Worm (Caenorhabditis elegans) whole organism, late embryonic: ENCODE measurements around the gene srr-7.
A peak's percentile ranks its signal among the peaks of the same experiment; 100 is the strongest.

Experiments
- C08G9.2 ChIP-seq: sonication (generic microtip); optimal IDR thresholded peaks from 2 replicates; lab custom pipeline; 2016; ENCODE audit warnings: mild to moderate bottlenecking, missing genetic modification characterization, moderate library complexity, missing compliant biosample characterization
- C38D4.7 ChIP-seq: fragments of 200-800 bp; sonication (Bioruptor generic); optimal IDR thresholded peaks from 2 replicates; lab custom pipeline; 2018; ENCODE audit warnings: mild to moderate bottlenecking, missing genetic modification characterization, moderate library complexity, missing compliant biosample characterization
- F13H6.1 ChIP-seq: sonication (generic microtip); optimal IDR thresholded peaks from 2 replicates; lab custom pipeline; 2016; ENCODE audit warnings: missing genetic modification characterization, missing compliant biosample characterization
- K09A11.1 ChIP-seq: sonication (generic microtip); optimal IDR thresholded peaks from 2 replicates; lab custom pipeline; 2017; ENCODE audit warnings: antibody characterized with exemption, mild to moderate bottlenecking, missing genetic modification characterization, missing compliant biosample characterization; ENCODE audit not compliant: insufficient read depth
- Y22D7AL.16 ChIP-seq: sonication (generic microtip); optimal IDR thresholded peaks from 2 replicates; lab custom pipeline; 2016; ENCODE audit warnings: missing genetic modification characterization, missing compliant biosample characterization
- ceh-18 ChIP-seq: sonication (generic microtip); optimal IDR thresholded peaks from 2 replicates; lab custom pipeline; 2016; ENCODE audit warnings: missing genetic modification characterization, missing compliant biosample characterization
- ceh-19 ChIP-seq: fragments of 200-800 bp; sonication (Bioruptor generic); optimal IDR thresholded peaks from 2 replicates; lab custom pipeline; 2018; ENCODE audit warnings: mild to moderate bottlenecking, missing genetic modification characterization, missing compliant biosample characterization
- ceh-22 ChIP-seq: sonication (generic microtip); optimal IDR thresholded peaks from 2 replicates; lab custom pipeline; 2017; ENCODE audit warnings: missing biosample characterization, missing genetic modification characterization
- ceh-31 ChIP-seq: sonication (generic microtip); optimal IDR thresholded peaks from 2 replicates; lab custom pipeline; 2016; ENCODE audit warnings: missing genetic modification characterization, missing compliant biosample characterization
- che-1 ChIP-seq: sonication (generic microtip); optimal IDR thresholded peaks from 2 replicates; lab custom pipeline; 2016; ENCODE audit warnings: mild to moderate bottlenecking, missing genetic modification characterization, missing compliant biosample characterization
- dmd-4 ChIP-seq: sonication (generic microtip); optimal IDR thresholded peaks from 2 replicates; lab custom pipeline; 2016; ENCODE audit warnings: borderline replicate concordance, missing genetic modification characterization, missing compliant biosample characterization
- dve-1 ChIP-seq: sonication (generic microtip); optimal IDR thresholded peaks from 2 replicates; lab custom pipeline; 2017; ENCODE audit warnings: antibody characterized with exemption, mild to moderate bottlenecking, missing genetic modification characterization, missing compliant biosample characterization
- elt-4 ChIP-seq: sonication (generic microtip); optimal IDR thresholded peaks from 2 replicates; lab custom pipeline; 2016; ENCODE audit warnings: missing genetic modification characterization, missing compliant biosample characterization
- fax-1 ChIP-seq: sonication (generic microtip); optimal IDR thresholded peaks from 2 replicates; lab custom pipeline; 2016; ENCODE audit warnings: missing genotype, missing genetic modification characterization, missing compliant biosample characterization
- fkh-10 ChIP-seq: fragments of 150-350 bp; optimal IDR thresholded peaks from 2 replicates; lab custom pipeline; 2014; ENCODE audit warnings: missing biosample characterization, missing genetic modification reagents, missing genetic modification characterization
- gmeb-2 ChIP-seq: sonication (generic microtip); optimal IDR thresholded peaks from 2 replicates; lab custom pipeline; 2016; ENCODE audit warnings: missing genetic modification characterization, inconsistent platforms, missing compliant biosample characterization
- hlh-8 ChIP-seq: sonication (generic microtip); optimal IDR thresholded peaks from 2 replicates; lab custom pipeline; 2016; ENCODE audit warnings: missing genotype, missing genetic modification characterization, missing compliant biosample characterization
- lim-6 ChIP-seq: sonication (generic microtip); optimal IDR thresholded peaks from 2 replicates; lab custom pipeline; 2016; ENCODE audit warnings: missing genetic modification characterization, missing compliant biosample characterization
- lin-11 ChIP-seq: fragments of 200-800 bp; sonication (Bioruptor generic); optimal IDR thresholded peaks from 2 replicates; lab custom pipeline; 2018; ENCODE audit warnings: mild to moderate bottlenecking, missing genetic modification characterization, missing compliant biosample characterization
- madf-2 ChIP-seq: sonication (generic microtip); optimal IDR thresholded peaks from 2 replicates; lab custom pipeline; 2017; ENCODE audit warnings: missing genetic modification characterization, missing compliant biosample characterization
- nfya-1 ChIP-seq: sonication (generic microtip); optimal IDR thresholded peaks from 2 replicates; lab custom pipeline; 2017; ENCODE audit warnings: missing genetic modification characterization, mild to moderate bottlenecking, missing compliant biosample characterization, antibody characterized with exemption, moderate library complexity
- nhr-11 ChIP-seq: fragments of 150-350 bp; optimal IDR thresholded peaks from 2 replicates; lab custom pipeline; 2014; ENCODE audit warnings: missing biosample characterization, missing genetic modification characterization
- nhr-232 ChIP-seq: sonication (generic microtip); optimal IDR thresholded peaks from 2 replicates; lab custom pipeline; 2016; ENCODE audit warnings: missing genetic modification characterization, missing compliant biosample characterization
- pax-1 ChIP-seq: fragments of 150-350 bp; optimal IDR thresholded peaks from 2 replicates; lab custom pipeline; 2014; ENCODE audit warnings: missing biosample characterization, missing genetic modification characterization
- pha-4 ChIP-seq: fragments of 150-350 bp; optimal IDR thresholded peaks from 2 replicates; lab custom pipeline; 2018; ENCODE audit warnings: missing biosample characterization, missing genetic modification reagents, missing genetic modification characterization
- pros-1 ChIP-seq: fragments of 150-350 bp; optimal IDR thresholded peaks from 2 replicates; lab custom pipeline; 2014; ENCODE audit warnings: missing biosample characterization, missing genetic modification reagents, missing genetic modification characterization
- rnt-1 ChIP-seq: sonication (generic microtip); optimal IDR thresholded peaks from 2 replicates; lab custom pipeline; 2016; ENCODE audit warnings: missing genetic modification characterization, missing compliant biosample characterization
- sdc-2 ChIP-seq: sonication (generic microtip); optimal IDR thresholded peaks from 2 replicates; lab custom pipeline; 2016; ENCODE audit warnings: missing genotype, missing genetic modification characterization, missing compliant biosample characterization
- sox-4 ChIP-seq: sonication (generic microtip); optimal IDR thresholded peaks from 2 replicates; lab custom pipeline; 2017; ENCODE audit warnings: mild to moderate bottlenecking, missing genetic modification characterization, inconsistent platforms, missing compliant biosample characterization
- syd-9 ChIP-seq: sonication (generic microtip); optimal IDR thresholded peaks from 2 replicates; lab custom pipeline; 2016; ENCODE audit warnings: mild to moderate bottlenecking, missing genetic modification characterization, moderate library complexity, missing compliant biosample characterization
- tbx-2 ChIP-seq: sonication (generic microtip); optimal IDR thresholded peaks from 2 replicates; lab custom pipeline; 2016; ENCODE audit warnings: missing genetic modification characterization, missing compliant biosample characterization
- unc-86 ChIP-seq: sonication (generic microtip); optimal IDR thresholded peaks from 2 replicates; lab custom pipeline; 2016; ENCODE audit warnings: missing genetic modification characterization, missing compliant biosample characterization
- zip-5 ChIP-seq: sonication (generic microtip); optimal IDR thresholded peaks from 2 replicates; lab custom pipeline; 2016; ENCODE audit warnings: missing genetic modification characterization, missing compliant biosample characterization
- ztf-16 ChIP-seq: sonication (generic microtip); optimal IDR thresholded peaks from 2 replicates; lab custom pipeline; 2017; ENCODE audit warnings: missing genetic modification characterization, missing compliant biosample characterization

The srr-7 gene

DNA sequence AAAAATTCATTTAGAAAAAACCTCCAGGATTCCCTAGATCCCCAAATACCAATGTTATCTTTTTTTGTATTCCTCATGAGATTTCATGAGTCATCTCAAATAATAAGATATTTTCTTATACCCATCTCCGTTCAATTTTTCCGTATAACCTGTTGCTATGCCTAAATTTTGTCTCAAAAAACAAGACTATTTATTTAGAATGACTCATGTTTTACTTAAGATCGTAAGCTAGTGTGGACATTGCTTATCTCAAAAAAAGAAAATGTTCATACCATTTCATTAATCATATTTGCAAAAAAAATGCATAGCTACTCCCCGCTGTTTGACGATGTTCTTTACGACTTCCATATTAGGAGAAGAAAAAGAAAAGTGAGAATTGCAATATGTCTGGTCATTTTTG lies 12.2 kb downstream of the srr-7 start, which contains the start of gene K08F9.3:
Gene K08F9.3, plus strand, starts transcription at position 301 of the 400 bp plus-strand sequence.
- TF ChIP-seq zip-5 (tag; lab: Kevin White, UChicago) (no peak), pros-1 (tag; lab: Kevin White, UChicago) (no peak), pax-1 (no peak), ceh-18 (tag; lab: Kevin White, UChicago) (no peak), fax-1 (no peak), K09A11.1 (no peak)

ce11 chrV:15143285-15143684 lies 15.2 kb downstream of the srr-7 start, which contains the start of gene K08F9.1:
Gene K08F9.1 (minus strand): TSS chrV:15143385.
- TF ChIP-seq syd-9 (no peak), C38D4.7 (GFP tag; lab: Kevin White, UChicago) (no peak), che-1 (tag; lab: Kevin White, UChicago) (no peak), sdc-2 (no peak), fax-1 (no peak), lin-11 (no peak), gmeb-2 (tag; lab: Kevin White, UChicago) (no peak), K09A11.1 (no peak), elt-4 (tag; lab: Kevin White, UChicago) (no peak)

- TF ChIP-seq gmeb-2 (tag; lab: Kevin White, UChicago) = no peak
- peak; percentile 54 for TF ChIP-seq pax-1
- TF ChIP-seq ceh-31 (tag; lab: Kevin White, UChicago) = peak; percentile 16
These were observed 15.7 kb downstream of the srr-7 start, which contains the start of gene K08F9.4 for ce11 chrV:15143798-15144197. Gene K08F9.4 (plus strand): TSS chrV:15144019.

ce11 chrV:15147776-15148175 lies 19.7 kb downstream of the srr-7 start, which contains the start of gene T09F5.20:
Gene T09F5.20 (minus strand): TSS chrV:15147876.
- TF ChIP-seq ztf-16 (tag; lab: Kevin White, UChicago) (no peak), madf-2 (tag; lab: Kevin White, UChicago) (no peak), ceh-19 (no peak), nhr-11 (tag; lab: Kevin White, UChicago) (no peak), nhr-232 (tag; lab: Kevin White, UChicago) (no peak), F13H6.1 (tag; lab: Kevin White, UChicago) (no peak), pha-4 (no peak), dve-1 (no peak), syd-9 (no peak), ceh-22 (tag; lab: Kevin White, UChicago) (no peak), tbx-2 (tag; lab: Kevin White, UChicago) (no peak), Y22D7AL.16 (no peak), C08G9.2 (no peak), dmd-4 (tag; lab: Kevin White, UChicago) (no peak), fkh-10 (GFP tag; lab: Kevin White, UChicago) (no peak), lim-6 (tag; lab: Kevin White, UChicago) (no peak), K09A11.1 (no peak), pros-1 (tag; lab: Kevin White, UChicago) (no peak), hlh-8 (tag; lab: Kevin White, UChicago) (no peak), unc-86 (tag; lab: Kevin White, UChicago) (no peak)

ce11 chrV:15148800-15149199 lies 20.7 kb downstream of the srr-7 start, which contains the start of gene T09F5.1:
Gene T09F5.1 (plus strand): TSS chrV:15149100.
- TF ChIP-seq sox-4 (tag; lab: Kevin White, UChicago) (no peak), rnt-1 (tag; lab: Kevin White, UChicago) (peak; percentile 5), ceh-18 (tag; lab: Kevin White, UChicago) (no peak)

DNA sequence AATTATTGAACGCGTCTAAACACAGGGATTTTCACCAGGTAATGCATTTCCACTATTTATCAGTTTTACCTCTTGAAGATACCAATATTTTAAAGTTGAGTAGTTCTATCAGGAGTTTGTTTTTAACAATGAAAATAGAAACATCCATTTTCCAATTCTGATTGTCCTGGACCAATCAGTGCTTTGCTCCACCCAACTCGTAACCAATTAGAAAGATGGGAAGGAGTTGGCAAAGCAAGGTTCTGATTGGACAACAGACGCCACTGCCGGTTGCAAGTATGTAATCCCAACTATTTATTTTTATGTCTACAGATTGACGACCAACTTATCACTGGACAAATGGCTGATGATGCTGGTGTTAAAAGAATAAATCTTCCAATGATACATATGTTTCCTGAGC lies 22.1 kb downstream of the srr-7 start:
- peak; percentile 69 for TF ChIP-seq nfya-1 (tag; lab: Kevin White, UChicago)
- no peak for TF ChIP-seq ztf-16 (tag; lab: Kevin White, UChicago)
